Worm (Caenorhabditis elegans): Measurements from ENCODE around the gene F10E7.2.

The F10E7.2 gene

ce11 chrII:7106313-7106712, 15.7 kb upstream of the F10E7.2 start (continued):
- TF ChIP-seq efl-1 (GFP tag; optimal IDR thresholded peaks at IDR 0.05) (no peak), ztf-6 (GFP tag; IDR thresholded peaks at IDR 0.05) (no peak), D2030.7 (GFP tag; IDR thresholded peaks at IDR 0.05) (no peak), ceh-58 (GFP tag; IDR thresholded peaks at IDR 0.05) (no peak), lir-1 (GFP tag; conservative IDR thresholded peaks at IDR 0.05) (no peak), egl-44 (GFP tag; IDR thresholded peaks at IDR 0.05) (no peak), lag-1 (GFP tag; IDR thresholded peaks at IDR 0.05) (no peak), B0019.2 (GFP tag; conservative IDR thresholded peaks at IDR 0.05) (no peak), mcd-1 (GFP tag; IDR thresholded peaks at IDR 0.05) (no peak), pha-4 (tag; optimal IDR thresholded peaks at IDR 0.05) (no peak), hmg-1.2 (GFP tag; IDR thresholded peaks at IDR 0.05) (no peak), athp-1 (tag; optimal IDR thresholded peaks at IDR 0.05) (no peak), ekl-4 (GFP tag; IDR thresholded peaks at IDR 0.05) (peak; percentile 62; the same call in 1 of the 2 replicates), madf-8 (GFP tag; conservative IDR thresholded peaks at IDR 0.05) (no peak), lin-35 (GFP tag; optimal IDR thresholded peaks at IDR 0.05) (no peak), xnd-1 (tag; optimal IDR thresholded peaks at IDR 0.05) (no peak), ZK185.1 (tag; optimal IDR thresholded peaks at IDR 0.05; ENCODE audit: poor library complexity, severe bottlenecking) (no peak), somi-1 (GFP tag; optimal IDR thresholded peaks at IDR 0.05) (no peak), lsl-1 (GFP tag; optimal IDR thresholded peaks at IDR 0.05) (no peak), gei-17 (GFP tag; optimal IDR thresholded peaks at IDR 0.05) (no peak), fkh-3 (tag; optimal IDR thresholded peaks at IDR 0.05) (no peak), cebp-2 (GFP tag; IDR thresholded peaks at IDR 0.05) (no peak), madf-3 (GFP tag; IDR thresholded peaks at IDR 0.05) (0 out of 2 replicates have a peak, but pooled peaks have one; percentile 6), Y53F4B.3 (GFP tag; IDR thresholded peaks at IDR 0.05) (no peak), ztf-22 (GFP tag; optimal IDR thresholded peaks at IDR 0.05) (no peak), rcor-1 (GFP tag; IDR thresholded peaks at IDR 0.05) (no peak), nhr-80 (tag; optimal IDR thresholded peaks at IDR 0.05) (no peak), C06A6.2 (GFP tag; conservative IDR thresholded peaks at IDR 0.05) (no peak), hlh-26 (GFP tag; conservative IDR thresholded peaks at IDR 0.05) (no peak), mes-4 (tag; optimal IDR thresholded peaks at IDR 0.05) (no peak), ceh-40 (GFP tag; IDR thresholded peaks at IDR 0.05) (no peak), repo-1 (tag; optimal IDR thresholded peaks at IDR 0.05) (no peak), aptf-3 (GFP tag; IDR thresholded peaks at IDR 0.05) (no peak), F52B5.7 (tag; optimal IDR thresholded peaks at IDR 0.05) (no peak), F23B12.7 (tag; optimal IDR thresholded peaks at IDR 0.05; ENCODE audit: insufficient read depth) (no peak)

ce11 chrII:7109956-7110355, 12.1 kb upstream of the F10E7.2 start, which contains the start of gene F10E7.9:
Gene F10E7.9 (minus strand): TSS chrII:7110056.
- TF ChIP-seq hlh-12 (tag; optimal IDR thresholded peaks at IDR 0.05) (no peak), dpff-1 (tag; optimal IDR thresholded peaks at IDR 0.05) (no peak), ceh-58 (GFP tag; IDR thresholded peaks at IDR 0.05) (no peak), B0336.3 (GFP tag; IDR thresholded peaks at IDR 0.05) (no peak)

ce11 chrII:7111012-7111656, 10.9 kb upstream of the F10E7.2 start:
- TF ChIP-seq F49E8.2 (tag; optimal IDR thresholded peaks at IDR 0.05; ENCODE audit: insufficient read depth) (no peak), hrde-1 (tag; optimal IDR thresholded peaks at IDR 0.05; ENCODE audit: borderline replicate concordance) (no peak), C17E4.6 (GFP tag; IDR thresholded peaks at IDR 0.05) (no peak), egl-18 (GFP tag; IDR thresholded peaks at IDR 0.05) (no peak), F10E7.11 (tag; optimal IDR thresholded peaks at IDR 0.05) (peak; percentile 21), ekl-4 (GFP tag; IDR thresholded peaks at IDR 0.05) (no peak)
